Fruit fly (Drosophila melanogaster) whole organism, embryonic: ENCODE results near the gene GIIIspla2.

Experiments used
- BEAF-32 ChIP-seq: fragments of 200-800 bp; sonication (Bioruptor generic); optimal IDR thresholded peaks from 3 replicates; lab custom pipeline; 2017; ENCODE audit warnings: missing biosample characterization, missing genetic modification characterization, mild to moderate bottlenecking, moderate library complexity, missing genetic modification reagents
- CG10366 ChIP-seq: fragments of 200-800 bp; sonication (Bioruptor generic); IDR thresholded peaks from 2 replicates; pipeline ENCODE4 v1.3.6; 2022; ENCODE audit warnings: missing biosample characterization, missing genetic modification characterization
- CG10543 ChIP-seq: fragments of 200-800 bp; sonication (Bioruptor generic); optimal IDR thresholded peaks from 3 replicates; lab custom pipeline; 2017; ENCODE audit warnings: missing biosample characterization, mild to moderate bottlenecking, missing genetic modification characterization, moderate library complexity
- CG11456 ChIP-seq: fragments of 200-800 bp; sonication (Bioruptor generic); IDR thresholded peaks from 3 replicates; pipeline ENCODE4 v1.3.6; 2022; ENCODE audit warnings: missing biosample characterization, missing genetic modification characterization
- CG11723 ChIP-seq: fragments of 200-800 bp; sonication (Bioruptor generic); optimal IDR thresholded peaks from 2 replicates; lab custom pipeline; 2017; ENCODE audit warnings: missing biosample characterization, mild to moderate bottlenecking, missing genetic modification characterization
- CG1233 ChIP-seq: fragments of 200-800 bp; sonication (Bioruptor generic); optimal IDR thresholded peaks from 4 replicates; lab custom pipeline; 2018; ENCODE audit warnings: missing biosample characterization, mild to moderate bottlenecking, missing genetic modification characterization
- CG13123 ChIP-seq: fragments of 200-800 bp; sonication (Bioruptor generic); optimal IDR thresholded peaks from 2 replicates; lab custom pipeline; 2016; ENCODE audit warnings: missing biosample characterization, missing genetic modification characterization
- CG14050 ChIP-seq: fragments of 200-800 bp; sonication (Bioruptor generic); IDR thresholded peaks from 3 replicates; pipeline ENCODE4 v1.3.6; 2022; ENCODE audit warnings: missing biosample characterization, missing genetic modification characterization
- CG1603 ChIP-seq: fragments of 200-800 bp; sonication (Bioruptor generic); optimal IDR thresholded peaks from 2 replicates; lab custom pipeline; 2019; ENCODE audit warnings: missing biosample characterization, mild to moderate bottlenecking, missing genetic modification characterization, moderate library complexity
- CG17359 ChIP-seq: fragments of 200-800 bp; sonication (Bioruptor generic); optimal IDR thresholded peaks from 3 replicates; lab custom pipeline; 2018; ENCODE audit warnings: missing biosample characterization, mild to moderate bottlenecking, missing genetic modification characterization, moderate library complexity
- CG1832 ChIP-seq: fragments of 200-800 bp; sonication (Bioruptor generic); optimal IDR thresholded peaks from 2 replicates; lab custom pipeline; 2017; ENCODE audit warnings: missing biosample characterization, mild to moderate bottlenecking, missing genetic modification characterization, inconsistent platforms
- CG2678 ChIP-seq: fragments of 200-800 bp; sonication (Bioruptor generic); optimal IDR thresholded peaks from 3 replicates; lab custom pipeline; 2019; ENCODE audit warnings: missing biosample characterization, mild to moderate bottlenecking, missing genetic modification characterization, moderate library complexity
- CG32772 ChIP-seq: fragments of 200-800 bp; sonication (Bioruptor generic); IDR thresholded peaks from 2 replicates; pipeline ENCODE4 v1.3.6; 2022; ENCODE audit warnings: missing biosample characterization, missing genetic modification characterization
- CG7963 ChIP-seq: fragments of 200-800 bp; sonication (Bioruptor generic); IDR thresholded peaks from 3 replicates; pipeline ENCODE4 v1.3.6; 2022; ENCODE audit warnings: missing biosample characterization, missing genetic modification characterization; ENCODE audit not compliant: partially characterized antibody
- CG8944 ChIP-seq: fragments of 200-800 bp; sonication (Bioruptor generic); optimal IDR thresholded peaks from 3 replicates; lab custom pipeline; 2016; ENCODE audit warnings: missing biosample characterization, missing genetic modification characterization
- Chrac-16 ChIP-seq: fragments of 200-800 bp; sonication (Bioruptor generic); optimal IDR thresholded peaks from 3 replicates; lab custom pipeline; 2016; ENCODE audit warnings: missing biosample characterization, missing genetic modification characterization
- D19B ChIP-seq: fragments of 200-800 bp; sonication (Bioruptor generic); optimal IDR thresholded peaks from 2 replicates; lab custom pipeline; 2017; ENCODE audit warnings: missing biosample characterization, mild to moderate bottlenecking, missing genetic modification characterization
- Dbx ChIP-seq: fragments of 200-800 bp; sonication (Bioruptor generic); IDR thresholded peaks from 3 replicates; pipeline ENCODE4 v1.3.6; 2022; ENCODE audit warnings: missing biosample characterization, missing genetic modification characterization
- ERR ChIP-seq: fragments of 200-800 bp; sonication (Bioruptor generic); optimal IDR thresholded peaks from 2 replicates; lab custom pipeline; 2016; ENCODE audit warnings: missing biosample characterization, missing genetic modification characterization
- Ets65A ChIP-seq: fragments of 200-800 bp; sonication (Bioruptor generic); peaks from one replicate; lab custom pipeline; 2016; ENCODE audit warnings: missing biosample characterization, missing genetic modification characterization
- Hr39 ChIP-seq: fragments of >200 bp; optimal IDR thresholded peaks from 2 replicates; lab custom pipeline; 2017
- MBD-R2 ChIP-seq: fragments of 200-800 bp; sonication (Bioruptor generic); IDR thresholded peaks from 2 replicates; pipeline ENCODE4 v1.3.6; 2022; ENCODE audit warnings: missing biosample characterization, missing genetic modification characterization
- NC2β ChIP-seq: fragments of 200-800 bp; sonication (Bioruptor generic); optimal IDR thresholded peaks from 2 replicates; lab custom pipeline; 2016; ENCODE audit warnings: missing biosample characterization, missing genetic modification characterization
- Rfx ChIP-seq: fragments of 200-800 bp; sonication (Bioruptor generic); IDR thresholded peaks from 2 replicates; pipeline ENCODE4 v1.3.6; 2022; ENCODE audit warnings: missing biosample characterization, missing genetic modification characterization
- Sry-δ ChIP-seq: fragments of 200-800 bp; sonication (Bioruptor generic); optimal IDR thresholded peaks from 2 replicates; lab custom pipeline; 2016; ENCODE audit warnings: missing biosample characterization, missing genetic modification characterization
- Ssrp ChIP-seq: fragments of 200-800 bp; sonication (Bioruptor generic); optimal IDR thresholded peaks from 2 replicates; lab custom pipeline; 2018; ENCODE audit warnings: missing biosample characterization, mild to moderate bottlenecking, missing genetic modification characterization, moderate library complexity
- Trl ChIP-seq, 3 experiments: fragments of >200 bp in 2 of 3; fragments of 200-800 bp in 1 of 3; sonication (Bioruptor generic) in 1 of 3; optimal IDR thresholded peaks; 2 replicates in 1 of 3; 3 replicates in 2 of 3; lab custom pipeline; 2016 to 2017; ENCODE audit warnings: missing biosample characterization in 1 of 3, missing genetic modification characterization in 1 of 3
- ap ChIP-seq: fragments of 200-800 bp; sonication (Bioruptor generic); IDR thresholded peaks from 2 replicates; pipeline ENCODE4 v1.3.6; 2022; ENCODE audit warnings: missing biosample characterization, missing genetic modification characterization
- bowl ChIP-seq: fragments of 200-800 bp; sonication (Bioruptor generic); IDR thresholded peaks from 2 replicates; pipeline ENCODE4 v1.3.6; 2022; ENCODE audit warnings: missing biosample characterization, missing genetic modification characterization
- bsh ChIP-seq, 2 experiments: fragments of 200-800 bp; sonication (Bioruptor generic); optimal IDR thresholded peaks; 2 replicates each; lab custom pipeline; 2017 to 2018; ENCODE audit warnings: mild to moderate bottlenecking in 2 of 2, missing biosample characterization in 2 of 2, missing genetic modification characterization in 2 of 2, moderate library complexity in 1 of 2
- cas ChIP-seq: fragments of 200-800 bp; sonication (Bioruptor generic); IDR thresholded peaks from 2 replicates; pipeline ENCODE4 v1.3.6; 2022; ENCODE audit warnings: missing biosample characterization, missing genetic modification characterization
- chinmo ChIP-seq: fragments of 200-800 bp; sonication (Bioruptor generic); IDR thresholded peaks from 4 replicates; pipeline ENCODE4 v1.3.6; 2022; ENCODE audit warnings: missing biosample characterization, missing genetic modification characterization; ENCODE audit not compliant: partially characterized antibody
- dm ChIP-seq: fragments of 200-800 bp; sonication (Bioruptor generic); optimal IDR thresholded peaks from 3 replicates; lab custom pipeline; 2016; ENCODE audit warnings: missing biosample characterization, missing genetic modification characterization
- dmrt11E ChIP-seq: fragments of 200-800 bp; sonication (Bioruptor generic); optimal IDR thresholded peaks from 3 replicates; lab custom pipeline; 2018; ENCODE audit warnings: missing biosample characterization, mild to moderate bottlenecking, missing genetic modification characterization, moderate library complexity
- dysf ChIP-seq: fragments of 200-800 bp; sonication (Bioruptor generic); IDR thresholded peaks from 3 replicates; pipeline ENCODE4 v1.3.6; 2022; ENCODE audit warnings: missing biosample characterization, missing genetic modification characterization
- ems ChIP-seq: fragments of 200-800 bp; sonication (Bioruptor generic); optimal IDR thresholded peaks from 3 replicates; lab custom pipeline; 2016; ENCODE audit warnings: missing biosample characterization, missing genetic modification characterization
- exex ChIP-seq: fragments of 200-800 bp; sonication (Bioruptor generic); optimal IDR thresholded peaks from 4 replicates; lab custom pipeline; 2018; ENCODE audit warnings: missing biosample characterization, mild to moderate bottlenecking, missing genetic modification characterization, moderate library complexity
- fru ChIP-seq: fragments of >200 bp; optimal IDR thresholded peaks from 2 replicates; lab custom pipeline; 2017
- fu2 ChIP-seq: fragments of 200-800 bp; sonication (Bioruptor generic); optimal IDR thresholded peaks from 2 replicates; lab custom pipeline; 2016; ENCODE audit warnings: missing biosample characterization, missing genetic modification characterization
- gcm ChIP-seq: fragments of 200-800 bp; sonication (Bioruptor generic); optimal IDR thresholded peaks from 2 replicates; lab custom pipeline; 2019; ENCODE audit warnings: missing biosample characterization, mild to moderate bottlenecking, missing genetic modification characterization, moderate library complexity
- jumu ChIP-seq: fragments of 200-800 bp; sonication (Bioruptor generic); optimal IDR thresholded peaks from 3 replicates; lab custom pipeline; 2016; ENCODE audit warnings: missing biosample characterization, missing genetic modification characterization
- lov ChIP-seq, 2 experiments: fragments of 200-800 bp in 1 of 2; fragments of >200 bp in 1 of 2; sonication (Bioruptor generic) in 1 of 2; IDR thresholded peaks in 1 of 2; optimal IDR thresholded peaks in 1 of 2; 2 replicates in 1 of 2; 3 replicates in 1 of 2; pipeline versions ENCODE4 v1.3.6 to Lab custom; 2017 to 2022; ENCODE audit warnings: missing biosample characterization in 1 of 2, missing genetic modification characterization in 1 of 2
- mld ChIP-seq: fragments of 200-800 bp; sonication (Bioruptor generic); IDR thresholded peaks from 3 replicates; pipeline ENCODE4 v1.3.6; 2022; ENCODE audit warnings: missing biosample characterization, missing genetic modification characterization; ENCODE audit not compliant: partially characterized antibody
- nau ChIP-seq: fragments of 200-800 bp; sonication (Bioruptor generic); optimal IDR thresholded peaks from 3 replicates; lab custom pipeline; 2017; ENCODE audit warnings: missing biosample characterization, mild to moderate bottlenecking, missing genetic modification characterization, missing genetic modification reagents
- nerfin-1 ChIP-seq: fragments of 200-800 bp; sonication (Bioruptor generic); optimal IDR thresholded peaks from 3 replicates; lab custom pipeline; 2019; ENCODE audit warnings: missing biosample characterization, mild to moderate bottlenecking, missing genetic modification characterization, moderate library complexity
- psq ChIP-seq: fragments of 200-800 bp; sonication (Bioruptor generic); optimal IDR thresholded peaks from 2 replicates; lab custom pipeline; 2017; ENCODE audit warnings: missing biosample characterization, missing genetic modification characterization
- run ChIP-seq: fragments of 200-800 bp; sonication (Bioruptor generic); optimal IDR thresholded peaks from 3 replicates; lab custom pipeline; 2018; ENCODE audit warnings: missing biosample characterization, mild to moderate bottlenecking, missing genetic modification characterization
- shn ChIP-seq: fragments of 200-800 bp; sonication (Bioruptor generic); optimal IDR thresholded peaks from 3 replicates; lab custom pipeline; 2016; ENCODE audit warnings: missing biosample characterization, missing genetic modification characterization
- sisA ChIP-seq: fragments of 200-800 bp; sonication (Bioruptor generic); IDR thresholded peaks from 2 replicates; pipeline ENCODE4 v1.3.6; 2022; ENCODE audit warnings: missing biosample characterization, missing genetic modification characterization
- unpg ChIP-seq: fragments of 200-800 bp; sonication (Bioruptor generic); optimal IDR thresholded peaks from 3 replicates; lab custom pipeline; 2018; ENCODE audit warnings: missing biosample characterization, mild to moderate bottlenecking, missing genetic modification characterization, moderate library complexity

Gene GIIIspla2

DNA sequence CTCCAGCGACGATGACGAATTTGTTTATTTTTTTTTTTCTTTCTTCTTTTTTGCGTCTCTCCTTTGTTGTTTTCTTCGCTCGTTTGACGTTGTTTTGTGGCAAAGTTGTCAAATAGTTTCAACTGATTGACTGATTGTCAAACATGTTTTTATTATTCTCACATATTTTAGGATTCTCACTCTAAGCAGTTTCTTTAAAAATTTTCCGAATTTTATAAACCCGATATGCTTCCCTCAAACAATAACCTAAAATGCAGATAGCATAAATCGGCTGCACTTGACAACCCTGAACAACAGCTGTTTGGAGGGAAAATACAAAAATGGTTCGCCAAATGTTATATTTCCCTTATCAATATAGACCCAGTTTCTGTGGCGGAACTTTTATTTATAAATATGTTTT lies 13.9 kb upstream of the GIIIspla2 start, which contains the start of gene CG17982 (continued):
- TF ChIP-seq dysf (peak; percentile 81), Chrac-16 (GFP tag; lab: Kevin White, UChicago) (peak; percentile 75), nau (GFP tag; lab: Kevin White, UChicago) (no peak), CG7963 (GFP tag; lab: Robert Waterston, UW) (no peak), Ssrp (tag; lab: Kevin White, UChicago) (peak; percentile 77), CG32772 (GFP tag; lab: Robert Waterston, UW) (peak; percentile 73), psq (GFP tag; lab: Kevin White, UChicago) (peak; percentile 94), NC2β (GFP tag; lab: Kevin White, UChicago) (peak; percentile 80), Hr39 (lab: Kevin White, UChicago) (no peak), CG1832 (no peak), CG14050 (peak; percentile 71), fu2 (GFP tag; lab: Kevin White, UChicago) (peak; percentile 85), bsh (GFP tag; optimal IDR thresholded peaks at IDR 0.05; lab: Kevin White, UChicago) (peak; percentile 71 to 89), ap (GFP tag; lab: Robert Waterston, UW) (peak; percentile 65; the same call in 1 of the 2 replicates), CG1603 (tag; lab: Kevin White, UChicago) (peak; percentile 82), fru (lab: Kevin White, UChicago) (no peak), D19B (no peak), Ets65A (peak; percentile 97), lov (optimal IDR thresholded peaks at IDR 0.05; lab: Kevin White, UChicago) (no peak), lov (GFP tag; IDR thresholded peaks at IDR 0.05; lab: Robert Waterston, UW) (peak; percentile 76; the same call in 1 of the 3 replicates), unpg (GFP tag; lab: Kevin White, UChicago) (peak; percentile 92), mld (GFP tag; lab: Robert Waterston, UW) (no peak), CG11723 (GFP tag; lab: Kevin White, UChicago) (peak; percentile 64), CG11456 (peak; percentile 79), bowl (GFP tag; lab: Robert Waterston, UW) (0 out of 2 replicates have a peak, but pooled peaks have one; percentile 27), shn (GFP tag; lab: Kevin White, UChicago) (peak; percentile 80), ERR (GFP tag; lab: Kevin White, UChicago) (peak; percentile 70), dmrt11E (tag; lab: Kevin White, UChicago) (peak; percentile 80), MBD-R2 (GFP tag; lab: Robert Waterston, UW) (peak; percentile 80), sisA (GFP tag; lab: Robert Waterston, UW) (peak; percentile 73), chinmo (no peak), run (tag; lab: Kevin White, UChicago) (peak; percentile 66), jumu (peak; percentile 77), dm (peak; percentile 61), CG2678 (peak; percentile 90), CG8944 (GFP tag; lab: Kevin White, UChicago) (peak; percentile 77), ems (GFP tag; lab: Kevin White, UChicago) (peak; percentile 80), CG17359 (tag; lab: Kevin White, UChicago) (peak; percentile 92), exex (tag; lab: Kevin White, UChicago) (no peak), nerfin-1 (tag; lab: Kevin White, UChicago) (peak; percentile 81), CG10366 (GFP tag; lab: Robert Waterston, UW) (peak; percentile 76), Dbx (peak; percentile 66), gcm (GFP tag; lab: Kevin White, UChicago) (peak; percentile 83), Rfx (GFP tag; lab: Robert Waterston, UW) (peak; percentile 87), BEAF-32 (GFP tag; lab: Kevin White, UChicago) (peak; percentile 32), Sry-δ (GFP tag; lab: Kevin White, UChicago) (peak; percentile 48), CG10543 (GFP tag; lab: Kevin White, UChicago) (peak; percentile 90), cas (GFP tag; lab: Robert Waterston, UW) (peak; percentile 58; the same call in 1 of the 2 replicates), Trl (optimal IDR thresholded peaks at IDR 0.05; lab: Kevin White, UChicago) (no peak), Trl (GFP tag; optimal IDR thresholded peaks at IDR 0.05; lab: Kevin White, UChicago) (peak; percentile 91), CG1233 (GFP tag; lab: Kevin White, UChicago) (peak; percentile 83), CG13123 (GFP tag; lab: Kevin White, UChicago) (peak; percentile 77)
